Worm (Caenorhabditis elegans) whole organism, midembryonic: ENCODE results near the gene R04D3.2.

Experiments
- T22C8.4 ChIP-seq: fragments of 200-800 bp; sonication (Bioruptor generic); IDR thresholded peaks from 2 replicates; pipeline ENCODE4 v1.3.6; 2022; ENCODE audit warnings: missing genetic modification characterization, missing compliant biosample characterization
- cog-1 ChIP-seq: sonication (generic microtip); optimal IDR thresholded peaks from 2 replicates; lab custom pipeline; 2016; ENCODE audit warnings: missing genetic modification characterization, missing compliant biosample characterization
- flt-1 ChIP-seq: fragments of 200-800 bp; sonication (Bioruptor generic); IDR thresholded peaks from 2 replicates; pipeline ENCODE4 v1.3.6; 2022; ENCODE audit warnings: missing genetic modification characterization, missing compliant biosample characterization
- klf-2 ChIP-seq: fragments of 200-800 bp; sonication (Bioruptor generic); conservative IDR thresholded peaks from 2 replicates; pipeline ENCODE4 v1.3.6; 2022; ENCODE audit warnings: missing genetic modification reagents, missing genetic modification characterization, missing compliant biosample characterization
- med-1 ChIP-seq: sonication (generic microtip); optimal IDR thresholded peaks from 2 replicates; lab custom pipeline; 2017; ENCODE audit warnings: missing genetic modification characterization, mild to moderate bottlenecking, missing compliant biosample characterization, antibody characterized with exemption, missing genetic modification reagents; ENCODE audit not compliant: insufficient read depth
- ref-1 ChIP-seq: fragments of 200-800 bp; sonication (Bioruptor generic); conservative IDR thresholded peaks from 2 replicates; pipeline ENCODE4 v1.3.6; 2022; ENCODE audit warnings: missing genetic modification reagents, missing genetic modification characterization, missing compliant biosample characterization
- tab-1 ChIP-seq: fragments of 200-800 bp; sonication (Bioruptor generic); IDR thresholded peaks from 2 replicates; pipeline ENCODE4 v1.3.6; 2022; ENCODE audit warnings: missing genetic modification characterization, missing compliant biosample characterization
- ztf-23 ChIP-seq: fragments of 200-800 bp; sonication (Bioruptor generic); IDR thresholded peaks from 2 replicates; pipeline ENCODE4 v1.3.6; 2022; ENCODE audit warnings: missing genetic modification reagents, missing genetic modification characterization, missing compliant biosample characterization
- ztf-29 ChIP-seq: fragments of 200-800 bp; sonication (Bioruptor generic); IDR thresholded peaks from 2 replicates; pipeline ENCODE4 v1.3.6; 2022; ENCODE audit warnings: missing genetic modification reagents, missing genetic modification characterization, missing compliant biosample characterization

Gene R04D3.2

DNA sequence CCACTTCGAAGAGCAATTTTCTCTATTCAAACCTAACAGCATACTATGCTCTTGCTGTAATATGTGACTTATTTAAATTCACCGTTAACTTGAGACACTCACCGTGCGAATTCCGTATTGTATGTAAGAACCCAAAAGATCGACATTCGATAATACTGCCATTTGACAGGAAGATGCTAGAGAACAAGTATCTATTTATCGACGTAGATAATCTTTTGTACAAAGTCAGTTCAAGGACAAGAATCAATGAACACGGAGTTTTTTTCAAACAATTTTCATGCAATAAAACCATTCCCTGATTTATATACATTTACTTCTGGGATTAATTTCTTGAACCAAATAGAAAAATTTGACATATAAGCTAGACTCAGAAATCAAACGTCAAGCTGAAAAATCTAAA lies 38.2 kb downstream of the R04D3.2 start, which contains the start of gene K08H2.7:
K08H2.7 (minus strand) TSS at position 173 of the 400 bp plus-strand sequence.
- no peak for TF ChIP-seq tab-1 (GFP tag; lab: Robert Waterston, UW)
- no peak for TF ChIP-seq ref-1 (GFP tag; lab: Robert Waterston, UW)
- TF ChIP-seq klf-2 (GFP tag; lab: Robert Waterston, UW), result no peak
- TF ChIP-seq med-1 (GFP tag; lab: Kevin White, UChicago), result no peak
- TF ChIP-seq cog-1 (tag; lab: Kevin White, UChicago), result no peak
- no peak for TF ChIP-seq ztf-29
- TF ChIP-seq T22C8.4 (GFP tag; lab: Robert Waterston, UW), result no peak
- TF ChIP-seq flt-1 (GFP tag; lab: Robert Waterston, UW), result no peak
- TF ChIP-seq ztf-23 (GFP tag; lab: Robert Waterston, UW), result no peak

DNA sequence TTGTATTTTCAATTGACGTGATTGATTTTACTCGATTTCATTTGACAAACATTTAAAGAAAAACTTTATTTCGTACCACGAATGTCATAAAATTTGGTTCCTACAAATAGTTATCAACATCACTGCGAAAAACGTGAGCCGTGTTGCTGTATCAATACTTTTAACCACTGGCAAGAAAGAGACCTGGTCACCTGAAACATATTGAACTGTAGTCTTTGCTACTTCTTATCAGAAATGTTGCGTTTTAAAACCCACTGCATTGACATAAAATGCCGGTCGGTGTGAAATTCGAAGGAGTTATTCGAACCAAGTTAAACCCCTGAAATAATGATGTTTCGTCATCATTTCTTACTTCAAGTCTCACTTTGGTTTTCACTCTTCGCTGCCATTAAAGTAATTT lies 38.8 kb downstream of the R04D3.2 start:
- TF ChIP-seq klf-2 (GFP tag; lab: Robert Waterston, UW) (no peak), ref-1 (GFP tag; lab: Robert Waterston, UW) (no peak), cog-1 (tag; lab: Kevin White, UChicago) (no peak), flt-1 (GFP tag; lab: Robert Waterston, UW) (no peak), ztf-23 (GFP tag; lab: Robert Waterston, UW) (no peak), T22C8.4 (GFP tag; lab: Robert Waterston, UW) (no peak), tab-1 (GFP tag; lab: Robert Waterston, UW) (no peak), med-1 (GFP tag; lab: Kevin White, UChicago) (no peak), ztf-29 (no peak)

DNA sequence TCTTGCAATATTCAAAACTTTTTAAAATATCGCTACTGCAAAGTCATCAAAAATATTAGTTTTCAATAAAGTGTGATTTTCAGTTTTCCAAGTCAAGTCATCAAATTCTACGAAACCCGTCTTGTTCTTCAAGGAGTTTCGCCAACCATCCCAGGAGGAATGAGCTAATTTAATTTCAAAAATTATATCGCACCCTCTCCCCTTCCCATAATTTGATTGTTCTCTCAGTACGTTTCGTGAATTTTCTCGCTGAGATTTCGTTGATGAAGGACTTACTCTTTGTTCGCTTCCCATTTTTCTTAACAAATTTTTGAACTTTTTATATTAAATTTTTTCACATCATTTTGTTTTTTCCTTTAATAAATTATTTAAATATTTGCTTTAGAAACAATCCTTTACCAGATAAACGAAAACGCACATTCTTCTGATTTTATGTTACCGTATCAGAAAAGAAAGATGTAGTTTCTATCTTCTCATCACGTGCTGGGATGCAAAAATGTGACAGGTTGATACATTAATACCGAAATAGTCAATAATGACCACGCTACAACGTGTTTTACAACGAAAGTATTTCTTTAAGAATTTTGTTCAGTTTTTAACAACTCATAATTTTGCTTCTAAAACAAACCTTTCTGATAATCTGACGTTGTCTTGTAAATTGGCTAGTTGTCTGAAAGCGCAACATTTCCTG lies 39.6 kb downstream of the R04D3.2 start:
- TF ChIP-seq ztf-29, result no peak
- no peak for TF ChIP-seq med-1 (GFP tag; lab: Kevin White, UChicago)
- TF ChIP-seq ref-1 (GFP tag; lab: Robert Waterston, UW), result no peak
- no peak for TF ChIP-seq T22C8.4 (GFP tag; lab: Robert Waterston, UW)
- TF ChIP-seq tab-1 (GFP tag; lab: Robert Waterston, UW), result no peak
- no peak for TF ChIP-seq flt-1 (GFP tag; lab: Robert Waterston, UW)
- no peak for TF ChIP-seq cog-1 (tag; lab: Kevin White, UChicago)

DNA sequence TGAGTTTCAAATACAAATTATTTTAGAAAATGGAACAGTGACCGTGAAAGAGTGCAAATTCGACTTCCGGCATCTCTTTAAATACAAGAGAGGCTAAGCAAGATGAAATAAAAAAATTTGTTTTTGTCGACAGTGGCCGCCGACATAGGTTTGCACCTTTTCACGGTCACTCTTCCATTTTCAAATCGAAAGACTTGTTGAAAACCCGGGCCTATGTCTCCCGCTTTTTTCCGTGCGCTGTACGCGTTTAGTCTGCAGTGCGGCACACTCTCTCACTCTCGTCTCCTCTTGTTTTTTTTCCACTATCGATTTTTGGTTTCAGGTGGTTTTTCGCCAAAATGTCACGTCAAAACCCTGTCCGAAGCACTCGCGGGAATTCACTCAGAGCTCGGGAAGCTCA lies 41.3 kb downstream of the R04D3.2 start, which contains the start of gene hpl-1:
hpl-1 (plus strand) TSS at position 301 of the 400 bp plus-strand sequence.
- TF ChIP-seq flt-1 (GFP tag; lab: Robert Waterston, UW) (no peak), ztf-23 (GFP tag; lab: Robert Waterston, UW) (no peak), ref-1 (GFP tag; lab: Robert Waterston, UW) (no peak), T22C8.4 (GFP tag; lab: Robert Waterston, UW) (no peak), med-1 (GFP tag; lab: Kevin White, UChicago) (no peak), ztf-29 (no peak), cog-1 (tag; lab: Kevin White, UChicago) (no peak)

DNA sequence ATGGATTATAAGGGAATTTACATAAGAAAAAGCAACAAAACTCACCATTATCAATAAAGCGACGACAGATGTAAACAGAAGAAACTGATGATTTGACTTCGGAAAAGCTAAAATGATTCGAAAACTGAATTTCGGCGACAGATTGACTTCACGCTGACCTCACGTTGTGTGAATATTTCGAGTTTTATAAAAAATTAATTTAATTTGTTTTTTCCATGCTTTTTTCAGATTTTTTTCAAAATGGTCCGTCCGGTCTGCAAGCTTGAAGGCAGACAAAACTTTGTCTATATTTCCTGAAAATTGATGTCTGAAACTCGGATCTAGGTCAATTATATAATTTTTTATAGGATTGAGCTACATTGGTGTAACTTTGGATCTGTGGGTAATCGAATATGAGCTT lies 44.2 kb downstream of the R04D3.2 start, which contains the start of gene K08H2.5:
K08H2.5 (minus strand) TSS at position 101 of the 400 bp plus-strand sequence.
- TF ChIP-seq T22C8.4 (GFP tag; lab: Robert Waterston, UW) (no peak), ref-1 (GFP tag; lab: Robert Waterston, UW) (no peak), med-1 (GFP tag; lab: Kevin White, UChicago) (no peak), ztf-23 (GFP tag; lab: Robert Waterston, UW) (no peak), tab-1 (GFP tag; lab: Robert Waterston, UW) (no peak), klf-2 (GFP tag; lab: Robert Waterston, UW) (no peak), cog-1 (tag; lab: Kevin White, UChicago) (no peak), ztf-29 (no peak), flt-1 (GFP tag; lab: Robert Waterston, UW) (no peak)

DNA sequence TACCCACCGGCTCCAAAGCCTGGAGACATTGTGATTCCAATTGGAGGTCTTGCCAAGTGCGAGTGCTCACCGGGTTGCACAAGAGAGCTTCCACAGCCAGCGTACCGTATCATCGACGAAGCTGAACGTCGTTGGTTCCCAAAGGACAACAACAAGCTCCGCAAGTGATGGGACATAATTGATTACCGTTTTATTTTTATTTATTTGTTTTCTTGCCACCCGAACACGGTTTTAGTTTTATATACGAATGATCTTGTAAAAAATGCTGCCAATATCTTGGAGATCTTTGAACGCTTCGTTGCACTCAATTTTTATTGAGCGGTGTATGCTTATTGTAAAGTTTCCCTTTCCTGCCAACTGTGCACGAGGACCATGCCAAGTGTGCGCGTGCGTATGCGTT lies 48.2 kb downstream of the R04D3.2 start, which contains the start of gene K08H2.4:
K08H2.4 (plus strand) TSS at position 301 of the 400 bp plus-strand sequence.
- TF ChIP-seq klf-2 (GFP tag; lab: Robert Waterston, UW), result no peak
- TF ChIP-seq T22C8.4 (GFP tag; lab: Robert Waterston, UW), result no peak
- no peak for TF ChIP-seq med-1 (GFP tag; lab: Kevin White, UChicago)
- TF ChIP-seq tab-1 (GFP tag; lab: Robert Waterston, UW), result no peak
- no peak for TF ChIP-seq ztf-29
- no peak for TF ChIP-seq flt-1 (GFP tag; lab: Robert Waterston, UW)
- TF ChIP-seq cog-1 (tag; lab: Kevin White, UChicago), result no peak
- no peak for TF ChIP-seq ref-1 (GFP tag; lab: Robert Waterston, UW)
- no peak for TF ChIP-seq ztf-23 (GFP tag; lab: Robert Waterston, UW)

DNA sequence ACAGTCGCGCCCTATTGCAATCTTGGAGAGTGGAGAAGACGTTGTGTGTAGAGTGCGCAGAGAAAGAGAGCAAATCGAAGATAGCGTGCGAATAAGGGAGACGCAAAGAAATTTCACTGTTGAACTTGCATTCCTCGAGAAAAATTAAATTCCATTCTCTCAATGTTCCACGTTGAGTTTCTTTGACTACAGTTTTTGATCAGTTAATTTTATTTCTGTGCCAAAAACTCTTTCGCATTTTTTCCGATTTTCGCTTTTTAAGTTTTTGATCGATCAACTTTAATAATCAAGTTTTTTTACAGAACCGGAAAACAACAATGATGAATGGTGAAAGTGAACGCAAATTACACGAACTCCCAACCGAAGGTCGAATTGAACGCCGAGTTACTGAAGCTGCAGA lies 49.3 kb downstream of the R04D3.2 start, which contains the start of gene K08H2.3:
K08H2.3 (plus strand) TSS at position 301 of the 400 bp plus-strand sequence.
- TF ChIP-seq ref-1 (GFP tag; lab: Robert Waterston, UW), result no peak
- TF ChIP-seq ztf-29, result no peak
- no peak for TF ChIP-seq klf-2 (GFP tag; lab: Robert Waterston, UW)
- no peak for TF ChIP-seq cog-1 (tag; lab: Kevin White, UChicago)
- TF ChIP-seq flt-1 (GFP tag; lab: Robert Waterston, UW), result no peak
- TF ChIP-seq tab-1 (GFP tag; lab: Robert Waterston, UW), result no peak
- no peak for TF ChIP-seq T22C8.4 (GFP tag; lab: Robert Waterston, UW)
- TF ChIP-seq med-1 (GFP tag; lab: Kevin White, UChicago), result no peak
- TF ChIP-seq ztf-23 (GFP tag; lab: Robert Waterston, UW), result no peak
